Worm (Caenorhabditis elegans): Measurements from ENCODE around the gene rgs-1.

rgs-1 gene

ce11 chrIII:10004213-10004612, 12.1 kb downstream of the rgs-1 start, which contains the start of gene C05B5.11:
C05B5.11 (plus strand) TSS chrIII:10004513.
- TF ChIP-seq unc-62 (GFP tag; optimal IDR thresholded peaks at IDR 0.05): no peak
- TF ChIP-seq bed-3 (GFP tag; optimal IDR thresholded peaks at IDR 0.05): no peak
- no peak for TF ChIP-seq snpc-4 (tag; optimal IDR thresholded peaks at IDR 0.05)
- TF ChIP-seq zip-8 (tag; optimal IDR thresholded peaks at IDR 0.05): no peak
- TF ChIP-seq nhr-237 (tag; optimal IDR thresholded peaks at IDR 0.05): no peak
- TF ChIP-seq mls-2 (tag; optimal IDR thresholded peaks at IDR 0.05): no peak
- no peak for TF ChIP-seq M03D4.4 (tag; optimal IDR thresholded peaks at IDR 0.05)
- TF ChIP-seq lsy-2 (tag; optimal IDR thresholded peaks at IDR 0.05): no peak
- no peak for TF ChIP-seq nhr-28 (tag; optimal IDR thresholded peaks at IDR 0.05)
- TF ChIP-seq mab-5 (tag; optimal IDR thresholded peaks at IDR 0.05): no peak
- TF ChIP-seq lin-32 (GFP tag; optimal IDR thresholded peaks at IDR 0.05): no peak
- TF ChIP-seq nhr-76 (tag; optimal IDR thresholded peaks at IDR 0.05): no peak
- TF ChIP-seq cnd-1 (tag; optimal IDR thresholded peaks at IDR 0.05): no peak
- no peak for TF ChIP-seq ceh-83 (GFP tag; optimal IDR thresholded peaks at IDR 0.05)
- no peak for TF ChIP-seq ceh-43 (GFP tag; optimal IDR thresholded peaks at IDR 0.05)
- TF ChIP-seq flh-1 (GFP tag; optimal IDR thresholded peaks at IDR 0.05): no peak
- TF ChIP-seq unc-39 (tag; optimal IDR thresholded peaks at IDR 0.05): no peak
- no peak for TF ChIP-seq elt-1 (tag; optimal IDR thresholded peaks at IDR 0.05; ENCODE audit: borderline replicate concordance, insufficient read depth)
- no peak for TF ChIP-seq ces-1 (GFP tag; optimal IDR thresholded peaks at IDR 0.05)

- TF ChIP-seq lin-32 (GFP tag; optimal IDR thresholded peaks at IDR 0.05): no peak
- no peak for TF ChIP-seq ham-2 (GFP tag; optimal IDR thresholded peaks at IDR 0.05)
- no peak for TF ChIP-seq unc-120 (tag; optimal IDR thresholded peaks at IDR 0.05; ENCODE audit: poor library complexity, severe bottlenecking)
- no peak for TF ChIP-seq ceh-43 (GFP tag; optimal IDR thresholded peaks at IDR 0.05)
- no peak for TF ChIP-seq ceh-39 (tag; optimal IDR thresholded peaks at IDR 0.05)
- no peak for TF ChIP-seq mab-5 (tag; optimal IDR thresholded peaks at IDR 0.05)
- no peak for TF ChIP-seq blmp-1 (tag; optimal IDR thresholded peaks at IDR 0.05)
- TF ChIP-seq mep-1 (tag; optimal IDR thresholded peaks at IDR 0.05): no peak
- TF ChIP-seq lsy-2 (tag; optimal IDR thresholded peaks at IDR 0.05): no peak
- no peak for TF ChIP-seq unc-39 (tag; optimal IDR thresholded peaks at IDR 0.05)
- no peak for TF ChIP-seq snpc-4 (tag; optimal IDR thresholded peaks at IDR 0.05)
- TF ChIP-seq unc-62 (GFP tag; optimal IDR thresholded peaks at IDR 0.05): no peak
- TF ChIP-seq bed-3 (GFP tag; optimal IDR thresholded peaks at IDR 0.05): no peak
- no peak for TF ChIP-seq nhr-76 (tag; optimal IDR thresholded peaks at IDR 0.05)
- no peak for TF ChIP-seq ztf-11 (tag; optimal IDR thresholded peaks at IDR 0.05)
- no peak for TF ChIP-seq sptf-1 (tag; optimal IDR thresholded peaks at IDR 0.05)
Measured at ce11 chrIII:10001060-10001459, 15.3 kb downstream of the rgs-1 start, which contains the start of gene C05B5.5. C05B5.5 (plus strand) TSS chrIII:10001360.

- TF ChIP-seq lin-13 (tag; optimal IDR thresholded peaks at IDR 0.05) (no peak), ceh-43 (GFP tag; optimal IDR thresholded peaks at IDR 0.05) (no peak), ceh-39 (tag; optimal IDR thresholded peaks at IDR 0.05) (no peak)
Measured at ce11 chrIII:10000428-10000827, 15.9 kb downstream of the rgs-1 start, which contains the start of gene C05B5.2. C05B5.2 (minus strand) TSS chrIII:10000528.

- TF ChIP-seq mab-5 (tag; optimal IDR thresholded peaks at IDR 0.05) (no peak), unc-120 (tag; optimal IDR thresholded peaks at IDR 0.05; ENCODE audit: poor library complexity, severe bottlenecking) (no peak), cnd-1 (tag; optimal IDR thresholded peaks at IDR 0.05) (no peak), lin-32 (GFP tag; optimal IDR thresholded peaks at IDR 0.05) (no peak)
Measured at ce11 chrIII:9999235-9999634, 17.1 kb downstream of the rgs-1 start, which contains the start of gene C05B5.17. C05B5.17 (minus strand) TSS chrIII:9999335.

- TF ChIP-seq M03D4.4 (tag; optimal IDR thresholded peaks at IDR 0.05): no peak
- TF ChIP-seq lin-13 (tag; optimal IDR thresholded peaks at IDR 0.05): no peak
- TF ChIP-seq unc-39 (tag; optimal IDR thresholded peaks at IDR 0.05): no peak
- no peak for TF ChIP-seq unc-120 (tag; optimal IDR thresholded peaks at IDR 0.05; ENCODE audit: poor library complexity, severe bottlenecking)
- TF ChIP-seq nhr-12 (tag; optimal IDR thresholded peaks at IDR 0.05): no peak
- no peak for TF ChIP-seq hlh-1 (tag; optimal IDR thresholded peaks at IDR 0.05)
- no peak for TF ChIP-seq zip-8 (tag; optimal IDR thresholded peaks at IDR 0.05)
- no peak for TF ChIP-seq snpc-4 (tag; optimal IDR thresholded peaks at IDR 0.05)
- no peak for TF ChIP-seq ceh-39 (tag; optimal IDR thresholded peaks at IDR 0.05)
- no peak for TF ChIP-seq elt-3 (tag; optimal IDR thresholded peaks at IDR 0.05)
Measured at ce11 chrIII:9997890-9998289, 18.5 kb downstream of the rgs-1 start, which contains the start of gene pqn-8. pqn-8 (minus strand) TSS chrIII:9997990.
